Worm (Caenorhabditis elegans): ENCODE measurements around the gene F59E12.17.
A peak's percentile ranks its signal among the peaks of the same experiment; 100 is the strongest.

F59E12.17 gene

ce11 chrII:5665991-5666390 is 16.7 kb upstream of the F59E12.17 start, which contains the start of gene C25H3.16:
TSS of gene C25H3.16 (plus strand) at chrII:5666291.
- no peak for TF ChIP-seq hlh-13 (GFP tag; optimal IDR thresholded peaks at IDR 0.05)
- TF ChIP-seq pha-4 (tag; optimal IDR thresholded peaks at IDR 0.05): no peak
- TF ChIP-seq ceh-19 (GFP tag; optimal IDR thresholded peaks at IDR 0.05): no peak
- no peak for TF ChIP-seq fkh-10 (GFP tag; optimal IDR thresholded peaks at IDR 0.05)
- TF ChIP-seq nfya-1 (tag; optimal IDR thresholded peaks at IDR 0.05): no peak
- no peak for TF ChIP-seq unc-42 (tag; optimal IDR thresholded peaks at IDR 0.05)
- no peak for TF ChIP-seq elt-4 (tag; optimal IDR thresholded peaks at IDR 0.05)
- no peak for TF ChIP-seq unc-3 (GFP tag; conservative IDR thresholded peaks at IDR 0.05)
- no peak for TF ChIP-seq unc-3 (tag; optimal IDR thresholded peaks at IDR 0.05)
- TF ChIP-seq sox-4 (tag; optimal IDR thresholded peaks at IDR 0.05): no peak
- TF ChIP-seq nhr-11 (tag; optimal IDR thresholded peaks at IDR 0.05): no peak
- no peak for TF ChIP-seq ets-4 (tag; optimal IDR thresholded peaks at IDR 0.05)
- no peak for TF ChIP-seq lim-6 (tag; optimal IDR thresholded peaks at IDR 0.05)
- TF ChIP-seq unc-86 (tag; optimal IDR thresholded peaks at IDR 0.05): no peak
- no peak for TF ChIP-seq hlh-6 (tag; optimal IDR thresholded peaks at IDR 0.05)
- TF ChIP-seq unc-55 (GFP tag; optimal IDR thresholded peaks at IDR 0.05): no peak
- TF ChIP-seq ceh-14 (tag; optimal IDR thresholded peaks at IDR 0.05): no peak
- no peak for TF ChIP-seq npax-4 (tag; optimal IDR thresholded peaks at IDR 0.05)
- TF ChIP-seq F13H6.1 (tag; optimal IDR thresholded peaks at IDR 0.05): no peak

ce11 chrII:5665029-5665428 is 15.8 kb upstream of the F59E12.17 start, which contains the start of gene C25H3.15:
TSS of gene C25H3.15 (plus strand) at chrII:5665329.
- TF ChIP-seq gmeb-2 (tag; optimal IDR thresholded peaks at IDR 0.05) (no peak), ets-4 (tag; optimal IDR thresholded peaks at IDR 0.05) (no peak), ama-1 (optimal IDR thresholded peaks at IDR 0.05) (no peak), F13H6.1 (tag; optimal IDR thresholded peaks at IDR 0.05) (no peak), tbx-2 (tag; optimal IDR thresholded peaks at IDR 0.05) (no peak), zip-5 (tag; optimal IDR thresholded peaks at IDR 0.05) (no peak), eyg-1 (tag; optimal IDR thresholded peaks at IDR 0.05) (no peak), lim-6 (tag; optimal IDR thresholded peaks at IDR 0.05) (no peak), dmd-4 (tag; optimal IDR thresholded peaks at IDR 0.05; ENCODE audit: borderline replicate concordance) (no peak), sox-4 (tag; optimal IDR thresholded peaks at IDR 0.05) (no peak)

DNA sequence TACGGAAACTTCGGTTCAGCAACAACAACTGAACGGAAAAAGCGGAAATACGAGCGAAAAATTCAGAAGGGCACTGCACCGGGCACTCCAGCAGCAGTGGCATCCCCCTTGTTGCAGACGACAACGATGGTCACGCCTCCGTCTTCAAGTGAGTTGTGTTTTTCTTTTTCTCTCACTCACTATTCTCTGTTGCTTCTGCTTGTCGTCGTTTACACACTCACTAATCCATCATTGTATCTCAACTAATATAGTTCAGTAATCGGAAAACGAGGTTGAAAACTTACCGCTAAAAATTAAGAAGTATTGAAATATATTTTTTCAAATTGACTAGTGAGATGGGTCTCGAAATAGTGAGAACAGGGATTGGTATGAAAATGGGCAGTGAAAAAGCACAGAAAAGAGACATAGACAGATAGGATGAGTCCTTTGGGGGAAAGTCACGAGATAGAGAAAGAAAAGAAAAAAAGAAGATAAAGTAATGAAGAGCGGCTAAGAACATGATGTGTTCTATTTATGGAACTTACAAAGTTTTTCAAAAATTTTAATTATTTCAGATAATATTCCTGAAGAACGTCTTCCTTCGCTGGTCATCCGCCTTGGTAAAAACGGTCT is 14.0 kb upstream of the F59E12.17 start:
- TF ChIP-seq ceh-22 (tag; optimal IDR thresholded peaks at IDR 0.05): no peak
- TF ChIP-seq ceh-14 (tag; optimal IDR thresholded peaks at IDR 0.05): peak; percentile 10
- TF ChIP-seq unc-42 (tag; optimal IDR thresholded peaks at IDR 0.05): peak; percentile 12
- no peak for TF ChIP-seq T23F11.4 (GFP tag; optimal IDR thresholded peaks at IDR 0.05)
- no peak for TF ChIP-seq pqm-1 (tag; optimal IDR thresholded peaks at IDR 0.05)

- TF ChIP-seq lim-6 (tag; optimal IDR thresholded peaks at IDR 0.05) (peak; percentile 78), mec-3 (tag; optimal IDR thresholded peaks at IDR 0.05; ENCODE audit: borderline replicate concordance) (peak; percentile 48), elt-2 (tag; optimal IDR thresholded peaks at IDR 0.05) (peak; percentile 83), pha-4 (tag; optimal IDR thresholded peaks at IDR 0.05) (no peak), ceh-45 (GFP tag; IDR thresholded peaks at IDR 0.05) (peak; percentile 87), ztf-16 (tag; optimal IDR thresholded peaks at IDR 0.05) (no peak), pat-9 (tag; optimal IDR thresholded peaks at IDR 0.05) (peak; percentile 85), sox-2 (GFP tag; IDR thresholded peaks at IDR 0.05) (peak; percentile 52; the same call in 1 of the 2 replicates), ceh-30 (tag; optimal IDR thresholded peaks at IDR 0.05) (peak; percentile 44), C08G9.2 (tag; optimal IDR thresholded peaks at IDR 0.05) (peak; percentile 76), tbx-2 (tag; optimal IDR thresholded peaks at IDR 0.05) (peak; percentile 85), ceh-24 (tag; optimal IDR thresholded peaks at IDR 0.05) (peak; percentile 63), hlh-6 (tag; optimal IDR thresholded peaks at IDR 0.05) (peak; percentile 22), ceh-31 (tag; optimal IDR thresholded peaks at IDR 0.05) (peak; percentile 89), madf-2 (tag; optimal IDR thresholded peaks at IDR 0.05) (peak; percentile 75), dmd-4 (tag; optimal IDR thresholded peaks at IDR 0.05; ENCODE audit: borderline replicate concordance) (peak; percentile 61), unc-3 (GFP tag; conservative IDR thresholded peaks at IDR 0.05) (peak; percentile 93), unc-3 (tag; optimal IDR thresholded peaks at IDR 0.05) (no peak), unc-42 (tag; optimal IDR thresholded peaks at IDR 0.05) (peak; percentile 36), sdc-2 (tag; optimal IDR thresholded peaks at IDR 0.05) (peak; percentile 43), ceh-14 (tag; optimal IDR thresholded peaks at IDR 0.05) (peak; percentile 72), Y22D7AL.16 (tag; optimal IDR thresholded peaks at IDR 0.05) (peak; percentile 78), pros-1 (tag; optimal IDR thresholded peaks at IDR 0.05) (peak; percentile 92), hlh-30 (tag; optimal IDR thresholded peaks at IDR 0.05; ENCODE audit: insufficient read depth) (peak; percentile 55), eyg-1 (tag; optimal IDR thresholded peaks at IDR 0.05) (no peak), rnt-1 (tag; optimal IDR thresholded peaks at IDR 0.05) (peak; percentile 78), lin-11 (tag; optimal IDR thresholded peaks at IDR 0.05) (peak; percentile 67), ahr-1 (tag; optimal IDR thresholded peaks at IDR 0.05) (peak; percentile 55)
Observed at ce11 chrII:5661735-5662177, 12.5 kb upstream of the F59E12.17 start.

Data from whole organism, late embryonic.